Worm (Caenorhabditis elegans) whole organism, midembryonic: ENCODE measurements around the gene stdh-2.

Source experiments
- T22C8.4 ChIP-seq: fragments of 200-800 bp; sonication (Bioruptor generic); IDR thresholded peaks from 2 replicates; pipeline ENCODE4 v1.3.6; 2022; ENCODE audit warnings: missing genetic modification characterization, missing compliant biosample characterization
- cog-1 ChIP-seq: sonication (generic microtip); optimal IDR thresholded peaks from 2 replicates; lab custom pipeline; 2016; ENCODE audit warnings: missing genetic modification characterization, missing compliant biosample characterization
- flt-1 ChIP-seq: fragments of 200-800 bp; sonication (Bioruptor generic); IDR thresholded peaks from 2 replicates; pipeline ENCODE4 v1.3.6; 2022; ENCODE audit warnings: missing genetic modification characterization, missing compliant biosample characterization
- klf-2 ChIP-seq: fragments of 200-800 bp; sonication (Bioruptor generic); conservative IDR thresholded peaks from 2 replicates; pipeline ENCODE4 v1.3.6; 2022; ENCODE audit warnings: missing genetic modification reagents, missing genetic modification characterization, missing compliant biosample characterization
- med-1 ChIP-seq: sonication (generic microtip); optimal IDR thresholded peaks from 2 replicates; lab custom pipeline; 2017; ENCODE audit warnings: missing genetic modification characterization, mild to moderate bottlenecking, missing compliant biosample characterization, antibody characterized with exemption, missing genetic modification reagents; ENCODE audit not compliant: insufficient read depth
- ref-1 ChIP-seq: fragments of 200-800 bp; sonication (Bioruptor generic); conservative IDR thresholded peaks from 2 replicates; pipeline ENCODE4 v1.3.6; 2022; ENCODE audit warnings: missing genetic modification reagents, missing genetic modification characterization, missing compliant biosample characterization
- tab-1 ChIP-seq: fragments of 200-800 bp; sonication (Bioruptor generic); IDR thresholded peaks from 2 replicates; pipeline ENCODE4 v1.3.6; 2022; ENCODE audit warnings: missing genetic modification characterization, missing compliant biosample characterization
- ztf-23 ChIP-seq: fragments of 200-800 bp; sonication (Bioruptor generic); IDR thresholded peaks from 2 replicates; pipeline ENCODE4 v1.3.6; 2022; ENCODE audit warnings: missing genetic modification reagents, missing genetic modification characterization, missing compliant biosample characterization
- ztf-29 ChIP-seq: fragments of 200-800 bp; sonication (Bioruptor generic); IDR thresholded peaks from 2 replicates; pipeline ENCODE4 v1.3.6; 2022; ENCODE audit warnings: missing genetic modification reagents, missing genetic modification characterization, missing compliant biosample characterization

The stdh-2 gene

ce11 chrV:16214505-16214904 lies 9.6 kb upstream of the stdh-2 start, which contains the start of gene F11A5.9:
Gene F11A5.9 (plus strand): TSS chrV:16214890.
- no peak for TF ChIP-seq tab-1 (GFP tag; lab: Robert Waterston, UW)
- TF ChIP-seq cog-1 (tag; lab: Kevin White, UChicago) = no peak
- TF ChIP-seq med-1 (GFP tag; lab: Kevin White, UChicago) = no peak
- no peak for TF ChIP-seq ztf-29 (GFP tag; lab: Robert Waterston, UW)
- TF ChIP-seq ref-1 (GFP tag; lab: Robert Waterston, UW) = no peak
- no peak for TF ChIP-seq ztf-23 (GFP tag; lab: Robert Waterston, UW)
- TF ChIP-seq klf-2 = no peak
- no peak for TF ChIP-seq T22C8.4 (GFP tag; lab: Robert Waterston, UW)
- TF ChIP-seq flt-1 = no peak

ce11 chrV:16218522-16218921 lies 5.6 kb upstream of the stdh-2 start, which contains the start of gene F11A5.15:
Gene F11A5.15 (minus strand): TSS chrV:16218622.
- TF ChIP-seq klf-2 (no peak), ref-1 (GFP tag; lab: Robert Waterston, UW) (no peak), T22C8.4 (GFP tag; lab: Robert Waterston, UW) (no peak), ztf-29 (GFP tag; lab: Robert Waterston, UW) (no peak), cog-1 (tag; lab: Kevin White, UChicago) (no peak), flt-1 (no peak), tab-1 (GFP tag; lab: Robert Waterston, UW) (no peak), ztf-23 (GFP tag; lab: Robert Waterston, UW) (no peak), med-1 (GFP tag; lab: Kevin White, UChicago) (no peak)

ce11 chrV:16218972-16219757 lies 5.0 kb upstream of the stdh-2 start, which contains the start of gene glc-1:
Gene glc-1 (plus strand): TSS chrV:16219634.
- TF ChIP-seq flt-1 = no peak
- no peak for TF ChIP-seq klf-2
- no peak for TF ChIP-seq T22C8.4 (GFP tag; lab: Robert Waterston, UW)
- TF ChIP-seq med-1 (GFP tag; lab: Kevin White, UChicago) = no peak
- TF ChIP-seq ztf-29 (GFP tag; lab: Robert Waterston, UW) = no peak
- TF ChIP-seq tab-1 (GFP tag; lab: Robert Waterston, UW) = no peak
- no peak for TF ChIP-seq ref-1 (GFP tag; lab: Robert Waterston, UW)
- TF ChIP-seq ztf-23 (GFP tag; lab: Robert Waterston, UW) = no peak
- no peak for TF ChIP-seq cog-1 (tag; lab: Kevin White, UChicago)

- TF ChIP-seq ztf-29 (GFP tag; lab: Robert Waterston, UW) (no peak), T22C8.4 (GFP tag; lab: Robert Waterston, UW) (no peak), ref-1 (GFP tag; lab: Robert Waterston, UW) (no peak), ztf-23 (GFP tag; lab: Robert Waterston, UW) (no peak), med-1 (GFP tag; lab: Kevin White, UChicago) (no peak), cog-1 (tag; lab: Kevin White, UChicago) (no peak), klf-2 (no peak)
Measured at ce11 chrV:16220020-16220419, 4.1 kb upstream of the stdh-2 start.

- TF ChIP-seq ztf-23 (GFP tag; lab: Robert Waterston, UW) (no peak), klf-2 (no peak), med-1 (GFP tag; lab: Kevin White, UChicago) (no peak), ztf-29 (GFP tag; lab: Robert Waterston, UW) (no peak), cog-1 (tag; lab: Kevin White, UChicago) (no peak), ref-1 (GFP tag; lab: Robert Waterston, UW) (no peak), flt-1 (no peak), T22C8.4 (GFP tag; lab: Robert Waterston, UW) (no peak), tab-1 (GFP tag; lab: Robert Waterston, UW) (no peak)
Measured at ce11 chrV:16225524-16226116, 1.5 kb downstream of the stdh-2 start.

- TF ChIP-seq ref-1 (GFP tag; lab: Robert Waterston, UW) (no peak), cog-1 (tag; lab: Kevin White, UChicago) (no peak), tab-1 (GFP tag; lab: Robert Waterston, UW) (no peak)
Measured at ce11 chrV:16226581-16226980, 2.5 kb downstream of the stdh-2 start, which contains the start of gene F11A5.13. Gene F11A5.13 (minus strand): TSS chrV:16226681.

- TF ChIP-seq ztf-29 (GFP tag; lab: Robert Waterston, UW) (no peak), klf-2 (no peak), T22C8.4 (GFP tag; lab: Robert Waterston, UW) (no peak), cog-1 (tag; lab: Kevin White, UChicago) (no peak), flt-1 (no peak), med-1 (GFP tag; lab: Kevin White, UChicago) (no peak), ztf-23 (GFP tag; lab: Robert Waterston, UW) (no peak), tab-1 (GFP tag; lab: Robert Waterston, UW) (no peak), ref-1 (GFP tag; lab: Robert Waterston, UW) (no peak)
Measured at ce11 chrV:16229439-16229838, 5.3 kb downstream of the stdh-2 start.

- TF ChIP-seq med-1 (GFP tag; lab: Kevin White, UChicago) (no peak), klf-2 (no peak), flt-1 (no peak), cog-1 (tag; lab: Kevin White, UChicago) (no peak), T22C8.4 (GFP tag; lab: Robert Waterston, UW) (no peak), ref-1 (GFP tag; lab: Robert Waterston, UW) (no peak), ztf-23 (GFP tag; lab: Robert Waterston, UW) (no peak), tab-1 (GFP tag; lab: Robert Waterston, UW) (no peak), ztf-29 (GFP tag; lab: Robert Waterston, UW) (no peak)
Measured at ce11 chrV:16229896-16230295, 5.8 kb downstream of the stdh-2 start, which contains the start of the genes F21H7.2 and F21H7.12. Gene F21H7.2 (minus strand): TSS chrV:16229996. Gene F21H7.12 (plus strand): TSS chrV:16230165.
